Fruit fly (Drosophila melanogaster) whole organism, pupa: ENCODE measurements around the gene Smox.

Experiments used
- CG10348 ChIP-seq: fragments of 200-800 bp; sonication (Bioruptor generic); IDR thresholded peaks from 2 replicates; pipeline ENCODE4 v1.3.6; 2022; ENCODE audit warnings: missing biosample characterization, missing genetic modification characterization
- CG12605 ChIP-seq: fragments of 200-800 bp; sonication (Bioruptor generic); IDR thresholded peaks from 2 replicates; pipeline ENCODE4 v1.3.6; 2022; ENCODE audit warnings: missing biosample characterization, missing genetic modification characterization
- CG13204 ChIP-seq: fragments of 200-800 bp; sonication (Bioruptor generic); optimal IDR thresholded peaks from 2 replicates; lab custom pipeline; 2018; ENCODE audit warnings: missing biosample characterization, mild to moderate bottlenecking, missing genetic modification characterization, moderate library complexity
- CG14655 ChIP-seq: fragments of 200-800 bp; sonication (Bioruptor generic); optimal IDR thresholded peaks from 3 replicates; lab custom pipeline; 2017; ENCODE audit warnings: mild to moderate bottlenecking, missing biosample characterization, missing genetic modification reagents, missing genetic modification characterization
- CG15710 ChIP-seq: fragments of 200-800 bp; sonication (Bioruptor generic); optimal IDR thresholded peaks from 2 replicates; lab custom pipeline; 2018; ENCODE audit warnings: missing biosample characterization, mild to moderate bottlenecking, missing genetic modification characterization, moderate library complexity
- CG17806 ChIP-seq: fragments of 200-800 bp; sonication (Bioruptor generic); optimal IDR thresholded peaks from 2 replicates; lab custom pipeline; 2018; ENCODE audit warnings: missing biosample characterization, mild to moderate bottlenecking, missing genetic modification characterization, moderate library complexity
- CG32121 ChIP-seq: fragments of 200-800 bp; sonication (Bioruptor generic); IDR thresholded peaks from 2 replicates; pipeline ENCODE4 v1.3.6; 2022; ENCODE audit warnings: missing biosample characterization, missing genetic modification characterization
- CG34367 ChIP-seq: fragments of 200-800 bp; sonication (Bioruptor generic); optimal IDR thresholded peaks from 2 replicates; lab custom pipeline; 2018; ENCODE audit warnings: missing biosample characterization, mild to moderate bottlenecking, missing genetic modification characterization
- CG4496 ChIP-seq: fragments of 200-800 bp; sonication (Bioruptor generic); IDR thresholded peaks from 3 replicates; pipeline ENCODE4 v1.3.6; 2022; ENCODE audit warnings: missing biosample characterization, missing genetic modification characterization
- CG8159 ChIP-seq: fragments of 200-800 bp; sonication (Bioruptor generic); optimal IDR thresholded peaks from 3 replicates; lab custom pipeline; 2018; ENCODE audit warnings: missing biosample characterization, mild to moderate bottlenecking, missing genetic modification characterization, moderate library complexity
- CG8301 ChIP-seq: fragments of 200-800 bp; sonication (Bioruptor generic); optimal IDR thresholded peaks from 2 replicates; lab custom pipeline; 2018; ENCODE audit warnings: missing biosample characterization, mild to moderate bottlenecking, missing genetic modification characterization
- CG9948 ChIP-seq: fragments of 200-800 bp; sonication (Bioruptor generic); optimal IDR thresholded peaks from 2 replicates; lab custom pipeline; 2018; ENCODE audit warnings: missing biosample characterization, mild to moderate bottlenecking, missing genetic modification characterization, moderate library complexity
- D1 ChIP-seq: fragments of 200-800 bp; sonication (Bioruptor generic); optimal IDR thresholded peaks from 2 replicates; lab custom pipeline; 2018; ENCODE audit warnings: missing biosample characterization, mild to moderate bottlenecking, missing genetic modification characterization, moderate library complexity
- EcR ChIP-seq: fragments of 200-800 bp; sonication (Bioruptor generic); optimal IDR thresholded peaks from 3 replicates; lab custom pipeline; 2019; ENCODE audit warnings: missing biosample characterization, missing genetic modification characterization, mild to moderate bottlenecking, moderate library complexity, missing genetic modification reagents
- Ets98B ChIP-seq: fragments of 200-800 bp; sonication (Bioruptor generic); IDR thresholded peaks from 2 replicates; pipeline ENCODE4 v1.3.6; 2022; ENCODE audit warnings: missing biosample characterization, missing genetic modification characterization
- Pif1A ChIP-seq: fragments of 200-800 bp; sonication (Bioruptor generic); optimal IDR thresholded peaks from 3 replicates; lab custom pipeline; 2016; ENCODE audit warnings: missing biosample characterization, missing genetic modification characterization
- Pif1B ChIP-seq: fragments of 200-800 bp; sonication (Bioruptor generic); optimal IDR thresholded peaks from 3 replicates; lab custom pipeline; 2016; ENCODE audit warnings: missing biosample characterization, missing genetic modification characterization
- Snoo ChIP-seq: fragments of 200-800 bp; sonication (Bioruptor generic); optimal IDR thresholded peaks from 3 replicates; lab custom pipeline; 2017; ENCODE audit warnings: missing biosample characterization, mild to moderate bottlenecking, missing genetic modification characterization, inconsistent platforms
- fd96Ca ChIP-seq: fragments of 200-800 bp; sonication (Bioruptor generic); IDR thresholded peaks from 3 replicates; pipeline ENCODE4 v1.3.6; 2022; ENCODE audit warnings: missing biosample characterization, missing genetic modification characterization
- gl ChIP-seq: fragments of 200-800 bp; sonication (Bioruptor generic); optimal IDR thresholded peaks from 2 replicates; lab custom pipeline; 2018; ENCODE audit warnings: missing biosample characterization, mild to moderate bottlenecking, missing genetic modification characterization
- rn ChIP-seq: fragments of 200-800 bp; sonication (Bioruptor generic); IDR thresholded peaks from 2 replicates; pipeline ENCODE4 v1.3.6; 2022; ENCODE audit warnings: missing biosample characterization, missing genetic modification characterization

The Smox gene

DNA sequence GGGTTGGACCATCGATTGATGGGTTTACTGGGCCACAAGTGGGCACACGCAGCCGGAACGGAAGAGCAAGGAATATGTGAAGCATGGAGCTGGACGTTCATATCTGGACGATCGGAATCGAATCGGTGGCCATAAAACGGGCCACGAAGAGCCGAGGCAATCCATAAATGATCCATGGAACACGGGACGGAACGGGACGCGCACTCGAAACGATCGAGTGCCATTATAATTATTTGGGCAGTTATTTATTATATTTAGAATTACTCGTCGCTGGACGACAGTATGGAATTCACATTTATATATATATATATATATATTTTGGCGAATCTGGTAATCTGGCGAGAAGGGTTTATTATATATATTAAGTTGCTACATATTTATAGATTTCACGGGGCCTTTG is 34.1 kb downstream of the Smox start:
- TF ChIP-seq CG8301 (tag; lab: Kevin White, UChicago) = no peak
- TF ChIP-seq EcR (GFP tag; lab: Kevin White, UChicago) = no peak
- TF ChIP-seq fd96Ca (GFP tag; lab: Robert Waterston, UW) = no peak
- TF ChIP-seq D1 = no peak
- no peak for TF ChIP-seq gl (tag; lab: Kevin White, UChicago)
- no peak for TF ChIP-seq CG10348 (GFP tag; lab: Robert Waterston, UW)
- no peak for TF ChIP-seq Pif1B
- TF ChIP-seq CG13204 = no peak
- TF ChIP-seq CG15710 (tag; lab: Kevin White, UChicago) = no peak
- TF ChIP-seq CG4496 (GFP tag; lab: Robert Waterston, UW) = no peak
- no peak for TF ChIP-seq Ets98B (GFP tag; lab: Robert Waterston, UW)
- TF ChIP-seq CG9948 = no peak
- TF ChIP-seq CG12605 (GFP tag; lab: Robert Waterston, UW) = no peak
- no peak for TF ChIP-seq CG17806

DNA sequence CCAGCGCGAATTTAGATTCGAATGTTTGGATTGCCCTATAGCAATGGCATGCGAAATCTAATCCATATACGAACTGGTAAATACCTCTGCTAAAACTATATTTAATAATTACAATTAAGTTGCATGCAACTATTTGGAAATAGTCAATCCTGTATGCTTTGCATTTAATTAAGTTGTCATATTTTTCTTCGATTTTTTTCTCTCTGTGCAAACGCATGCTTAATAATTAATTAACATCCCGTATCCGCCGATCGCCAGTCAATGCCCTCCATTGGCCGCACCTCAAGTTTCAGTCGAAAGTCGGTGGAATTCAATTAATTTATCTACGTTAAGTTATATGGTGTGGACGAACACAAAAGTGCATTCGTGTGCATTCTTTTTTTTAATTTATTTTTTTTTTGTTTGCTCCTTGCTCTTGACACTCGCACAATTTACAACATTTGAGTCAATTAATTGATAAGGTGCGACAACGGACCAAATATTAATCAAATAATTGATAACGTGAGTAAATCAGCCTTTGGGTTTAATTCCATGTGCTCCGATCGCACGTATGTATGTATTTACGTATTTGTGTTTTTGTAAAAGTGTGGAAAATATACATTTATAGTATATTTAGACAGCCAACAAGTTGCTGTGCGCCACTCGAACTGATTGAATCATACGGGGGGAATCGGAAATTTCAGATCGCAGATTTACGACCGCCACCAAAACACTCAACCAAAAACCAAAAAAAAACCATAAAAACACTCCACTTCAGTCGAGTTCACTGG is 35.6 kb downstream of the Smox start:
- TF ChIP-seq Snoo (tag; lab: Kevin White, UChicago) (no peak), Pif1A (GFP tag; lab: Kevin White, UChicago) (no peak), CG13204 (no peak), CG8301 (tag; lab: Kevin White, UChicago) (no peak), CG4496 (GFP tag; lab: Robert Waterston, UW) (no peak), Ets98B (GFP tag; lab: Robert Waterston, UW) (no peak), rn (GFP tag; lab: Robert Waterston, UW) (no peak), Pif1B (no peak), EcR (GFP tag; lab: Kevin White, UChicago) (no peak), CG8159 (tag; lab: Kevin White, UChicago) (no peak), D1 (no peak), CG34367 (tag; lab: Kevin White, UChicago) (no peak), CG17806 (no peak), CG15710 (tag; lab: Kevin White, UChicago) (no peak), fd96Ca (GFP tag; lab: Robert Waterston, UW) (no peak), CG32121 (GFP tag; lab: Robert Waterston, UW) (no peak), CG10348 (GFP tag; lab: Robert Waterston, UW) (no peak), gl (tag; lab: Kevin White, UChicago) (no peak), CG14655 (GFP tag; lab: Kevin White, UChicago) (no peak), CG9948 (no peak)
- TF ChIP-seq, all 21 proteins: peak for 0

DNA sequence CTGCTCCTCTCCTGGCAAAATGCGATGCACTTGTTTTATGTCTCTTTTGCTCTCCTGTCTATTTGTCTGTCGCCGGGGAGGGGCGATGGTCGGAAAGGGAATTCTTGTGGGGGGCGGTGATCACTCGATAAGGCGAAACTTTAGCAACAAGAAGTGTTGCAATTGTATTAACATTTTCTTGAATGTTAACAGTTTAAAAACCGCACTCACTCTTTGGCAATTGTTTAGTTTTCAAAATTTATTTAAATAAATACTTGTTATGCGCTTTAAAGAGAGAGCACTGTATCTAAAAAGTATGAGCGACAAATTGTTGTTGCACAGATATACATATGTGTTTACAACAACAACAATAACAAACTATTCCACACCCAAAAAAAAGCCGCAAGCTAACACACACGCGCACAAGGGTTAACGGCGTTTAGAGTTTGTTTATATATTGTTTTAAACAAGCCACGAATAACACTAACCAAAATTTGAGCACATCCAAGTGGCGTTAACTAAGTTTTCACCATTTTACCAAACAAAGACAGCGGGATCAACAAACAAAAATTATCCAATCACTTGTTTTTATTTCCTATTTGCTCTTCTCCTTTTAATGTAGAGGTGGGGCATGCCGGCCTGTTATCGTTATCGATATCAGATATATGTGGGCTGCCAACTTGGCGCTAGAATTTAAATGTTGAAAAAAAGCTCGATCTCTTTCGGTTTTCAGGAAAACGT is 40.4 kb downstream of the Smox start, which contains the start of gene CG2258:
TSS of gene CG2258 (minus strand) at position 617 of the 720 bp plus-strand sequence.
- TF ChIP-seq EcR (GFP tag; lab: Kevin White, UChicago) (no peak), CG9948 (peak; percentile 88), CG10348 (GFP tag; lab: Robert Waterston, UW) (peak; percentile 73; the same call in 1 of the 2 replicates), CG8301 (tag; lab: Kevin White, UChicago) (peak; percentile 91), rn (GFP tag; lab: Robert Waterston, UW) (peak; percentile 91), CG15710 (tag; lab: Kevin White, UChicago) (peak; percentile 91), CG8159 (tag; lab: Kevin White, UChicago) (peak; percentile 88), CG12605 (GFP tag; lab: Robert Waterston, UW) (peak; percentile 96), CG32121 (GFP tag; lab: Robert Waterston, UW) (peak; percentile 97), CG34367 (tag; lab: Kevin White, UChicago) (peak; percentile 87), Pif1A (GFP tag; lab: Kevin White, UChicago) (peak; percentile 88), Snoo (tag; lab: Kevin White, UChicago) (peak; percentile 40), D1 (peak; percentile 37), CG4496 (GFP tag; lab: Robert Waterston, UW) (peak; percentile 98), CG13204 (peak; percentile 73), gl (tag; lab: Kevin White, UChicago) (peak; percentile 70), CG14655 (GFP tag; lab: Kevin White, UChicago) (peak; percentile 93), Ets98B (GFP tag; lab: Robert Waterston, UW) (peak; percentile 97), CG17806 (peak; percentile 89), fd96Ca (GFP tag; lab: Robert Waterston, UW) (peak; percentile 96), Pif1B (peak; percentile 91)

DNA sequence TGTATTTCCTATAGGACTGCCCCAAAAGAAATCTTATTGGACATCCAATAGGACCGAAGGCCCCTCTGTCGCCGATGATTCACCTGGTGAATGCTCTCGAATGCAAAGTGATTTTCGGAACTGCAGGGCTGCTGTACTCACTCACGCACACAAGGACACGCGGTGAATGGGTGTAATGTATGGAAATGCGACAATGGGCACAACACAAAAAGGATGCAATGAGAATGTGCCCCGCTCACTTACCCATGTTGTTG is 41.3 kb downstream of the Smox start:
- no peak for TF ChIP-seq fd96Ca (GFP tag; lab: Robert Waterston, UW)
- no peak for TF ChIP-seq CG8301 (tag; lab: Kevin White, UChicago)
- TF ChIP-seq Pif1B = no peak
- TF ChIP-seq CG34367 (tag; lab: Kevin White, UChicago) = no peak
- no peak for TF ChIP-seq CG17806
- TF ChIP-seq CG8159 (tag; lab: Kevin White, UChicago) = no peak
- no peak for TF ChIP-seq Ets98B (GFP tag; lab: Robert Waterston, UW)
- no peak for TF ChIP-seq gl (tag; lab: Kevin White, UChicago)
- no peak for TF ChIP-seq CG4496 (GFP tag; lab: Robert Waterston, UW)
- TF ChIP-seq EcR (GFP tag; lab: Kevin White, UChicago) = no peak
- TF ChIP-seq rn (GFP tag; lab: Robert Waterston, UW) = no peak
- TF ChIP-seq CG13204 = no peak
